Fruit fly (Drosophila melanogaster) whole organism, embryonic: ENCODE results near the gene Nmdar1.
A peak's percentile ranks its signal among the peaks of the same experiment; 100 is the strongest.

Experiments used
- C15 ChIP-seq: fragments of 200-800 bp; sonication (Bioruptor generic); IDR thresholded peaks from 3 replicates; pipeline ENCODE4 v1.3.6; 2022; ENCODE audit warnings: missing biosample characterization, missing genetic modification characterization
- CG10321 ChIP-seq: fragments of 200-800 bp; sonication (Bioruptor generic); IDR thresholded peaks from 2 replicates; pipeline ENCODE4 v1.3.6; 2022; ENCODE audit warnings: missing biosample characterization, missing genetic modification characterization
- CG11093 ChIP-seq: fragments of 200-800 bp; sonication (Bioruptor generic); IDR thresholded peaks from 3 replicates; pipeline ENCODE4 v1.3.6; 2022; ENCODE audit warnings: missing biosample characterization, missing genetic modification characterization
- CG11504 ChIP-seq: fragments of 200-800 bp; sonication (Bioruptor generic); optimal IDR thresholded peaks from 3 replicates; lab custom pipeline; 2019; ENCODE audit warnings: missing biosample characterization, mild to moderate bottlenecking, missing genetic modification characterization, moderate library complexity
- CG12104 ChIP-seq: fragments of 200-800 bp; sonication (Bioruptor generic); optimal IDR thresholded peaks from 3 replicates; lab custom pipeline; 2016; ENCODE audit warnings: missing biosample characterization, missing genetic modification characterization
- CG14441 ChIP-seq: fragments of 200-800 bp; sonication (Bioruptor generic); IDR thresholded peaks from 2 replicates; pipeline ENCODE4 v1.3.6; 2022; ENCODE audit warnings: missing biosample characterization, missing genetic modification characterization
- CG15479 ChIP-seq: fragments of 200-800 bp; sonication (Bioruptor generic); optimal IDR thresholded peaks from 3 replicates; lab custom pipeline; 2019; ENCODE audit warnings: missing biosample characterization, mild to moderate bottlenecking, missing genetic modification characterization, moderate library complexity
- CG17361 ChIP-seq: fragments of 200-800 bp; sonication (Bioruptor generic); IDR thresholded peaks from 3 replicates; pipeline ENCODE4 v1.3.6; 2022; ENCODE audit warnings: missing biosample characterization, missing genetic modification characterization
- CG18476 ChIP-seq: fragments of 200-800 bp; sonication (Bioruptor generic); optimal IDR thresholded peaks from 2 replicates; lab custom pipeline; 2016; ENCODE audit warnings: missing biosample characterization, mild to moderate bottlenecking, missing genetic modification characterization
- CG18619 ChIP-seq: fragments of 200-800 bp; sonication (Bioruptor generic); optimal IDR thresholded peaks from 3 replicates; lab custom pipeline; 2017; ENCODE audit warnings: missing biosample characterization, mild to moderate bottlenecking, missing genetic modification characterization
- CG2116 ChIP-seq: fragments of 200-800 bp; sonication (Bioruptor generic); optimal IDR thresholded peaks from 3 replicates; lab custom pipeline; 2018; ENCODE audit warnings: missing biosample characterization, mild to moderate bottlenecking, missing genetic modification characterization
- CG5953 ChIP-seq: fragments of 200-800 bp; sonication (Bioruptor generic); IDR thresholded peaks from 2 replicates; pipeline ENCODE4 v1.3.6; 2022; ENCODE audit warnings: missing biosample characterization, missing genetic modification characterization
- CG9609 ChIP-seq: fragments of 200-800 bp; sonication (Bioruptor generic); optimal IDR thresholded peaks from 3 replicates; lab custom pipeline; 2016; ENCODE audit warnings: missing biosample characterization, missing genetic modification characterization
- CG9727 ChIP-seq: fragments of 200-800 bp; sonication (Bioruptor generic); optimal IDR thresholded peaks from 3 replicates; lab custom pipeline; 2017; ENCODE audit warnings: missing biosample characterization, mild to moderate bottlenecking, missing genetic modification characterization
- CrebB ChIP-seq: fragments of 200-800 bp; sonication (Bioruptor generic); optimal IDR thresholded peaks from 3 replicates; lab custom pipeline; 2018; ENCODE audit warnings: missing biosample characterization, mild to moderate bottlenecking, missing genetic modification characterization
- D ChIP-seq, 2 experiments: fragments of 200-800 bp in 1 of 2; fragments of >200 bp in 1 of 2; sonication (Bioruptor generic) in 1 of 2; optimal IDR thresholded peaks; 2 replicates in 1 of 2; 3 replicates in 1 of 2; lab custom pipeline; 2017; ENCODE audit warnings: mild to moderate bottlenecking in 1 of 2, missing biosample characterization in 1 of 2, missing genetic modification characterization in 1 of 2, missing genetic modification reagents in 1 of 2
- D19B ChIP-seq: fragments of 200-800 bp; sonication (Bioruptor generic); optimal IDR thresholded peaks from 2 replicates; lab custom pipeline; 2017; ENCODE audit warnings: missing biosample characterization, mild to moderate bottlenecking, missing genetic modification characterization
- Dad ChIP-seq: fragments of 200-800 bp; sonication (Bioruptor generic); optimal IDR thresholded peaks from 3 replicates; lab custom pipeline; 2016; ENCODE audit warnings: missing biosample characterization, missing genetic modification characterization
- Gsc ChIP-seq: fragments of 200-800 bp; sonication (Bioruptor generic); IDR thresholded peaks from 2 replicates; pipeline ENCODE4 v1.3.6; 2022; ENCODE audit warnings: missing biosample characterization, missing genetic modification characterization
- H2.0 ChIP-seq: fragments of 200-800 bp; sonication (Bioruptor generic); IDR thresholded peaks from 2 replicates; pipeline ENCODE4 v1.3.6; 2022; ENCODE audit warnings: missing biosample characterization, missing genetic modification characterization
- HLH3B ChIP-seq: fragments of 200-800 bp; sonication (Bioruptor generic); IDR thresholded peaks from 2 replicates; pipeline ENCODE4 v1.3.6; 2022; ENCODE audit warnings: missing biosample characterization, missing genetic modification characterization
- Hr3 ChIP-seq: fragments of 200-800 bp; sonication (Bioruptor generic); optimal IDR thresholded peaks from 3 replicates; lab custom pipeline; 2016; ENCODE audit warnings: missing biosample characterization, missing genetic modification characterization
- MTF-1 ChIP-seq: fragments of 200-800 bp; sonication (Bioruptor generic); optimal IDR thresholded peaks from 2 replicates; lab custom pipeline; 2018; ENCODE audit warnings: missing biosample characterization, mild to moderate bottlenecking, missing genetic modification characterization, borderline replicate concordance
- Max ChIP-seq: fragments of 200-800 bp; sonication (Bioruptor generic); optimal IDR thresholded peaks from 2 replicates; lab custom pipeline; 2016; ENCODE audit warnings: missing biosample characterization, mild to moderate bottlenecking, missing genetic modification characterization
- Neu2 ChIP-seq: fragments of 200-800 bp; sonication (Bioruptor generic); optimal IDR thresholded peaks from 3 replicates; lab custom pipeline; 2016; ENCODE audit warnings: missing biosample characterization, missing genetic modification characterization, borderline replicate concordance
- Side ChIP-seq: fragments of 200-800 bp; sonication (Bioruptor generic); optimal IDR thresholded peaks from 2 replicates; lab custom pipeline; 2016; ENCODE audit warnings: missing biosample characterization, missing genetic modification characterization
- YL-1 ChIP-seq: fragments of 200-800 bp; sonication (Bioruptor generic); optimal IDR thresholded peaks from 3 replicates; lab custom pipeline; 2017; ENCODE audit warnings: missing biosample characterization, mild to moderate bottlenecking, missing genetic modification characterization
- cwo ChIP-seq: fragments of 200-800 bp; sonication (Bioruptor generic); optimal IDR thresholded peaks from 3 replicates; lab custom pipeline; 2017; ENCODE audit warnings: missing biosample characterization, missing genetic modification characterization, mild to moderate bottlenecking, moderate library complexity, missing genetic modification reagents
- dimm ChIP-seq: fragments of 200-800 bp; sonication (Bioruptor generic); IDR thresholded peaks from 2 replicates; pipeline ENCODE4 v1.3.6; 2022; ENCODE audit warnings: missing biosample characterization, missing genetic modification characterization
- dpn ChIP-seq, 2 experiments: fragments of 200-800 bp; sonication (Bioruptor generic); optimal IDR thresholded peaks; 3 replicates each; lab custom pipeline; 2016; ENCODE audit warnings: missing biosample characterization in 2 of 2, missing genetic modification characterization in 2 of 2
- emc ChIP-seq: fragments of 200-800 bp; sonication (Bioruptor generic); optimal IDR thresholded peaks from 2 replicates; lab custom pipeline; 2016; ENCODE audit warnings: missing biosample characterization, missing genetic modification characterization
- ems ChIP-seq: fragments of 200-800 bp; sonication (Bioruptor generic); optimal IDR thresholded peaks from 3 replicates; lab custom pipeline; 2016; ENCODE audit warnings: missing biosample characterization, missing genetic modification characterization
- fru ChIP-seq: fragments of >200 bp; optimal IDR thresholded peaks from 2 replicates; lab custom pipeline; 2017
- gce ChIP-seq: fragments of 200-800 bp; sonication (Bioruptor generic); IDR thresholded peaks from 3 replicates; pipeline ENCODE4 v1.3.6; 2022; ENCODE audit warnings: missing biosample characterization, missing genetic modification characterization
- gt ChIP-seq: fragments of 200-800 bp; sonication (Bioruptor generic); IDR thresholded peaks from 2 replicates; pipeline ENCODE4 v1.3.6; 2022; ENCODE audit warnings: missing biosample characterization, missing genetic modification characterization
- klu ChIP-seq: fragments of 200-800 bp; sonication (Bioruptor generic); IDR thresholded peaks from 2 replicates; pipeline ENCODE4 v1.3.6; 2022; ENCODE audit warnings: missing biosample characterization, missing genetic modification characterization
- lab ChIP-seq: fragments of 200-800 bp; sonication (Bioruptor generic); optimal IDR thresholded peaks from 3 replicates; lab custom pipeline; 2017; ENCODE audit warnings: missing biosample characterization, missing genetic modification characterization, mild to moderate bottlenecking, moderate library complexity, missing genetic modification reagents
- nom ChIP-seq: fragments of 200-800 bp; sonication (Bioruptor generic); optimal IDR thresholded peaks from 2 replicates; lab custom pipeline; 2017; ENCODE audit warnings: missing biosample characterization, missing genetic modification characterization, mild to moderate bottlenecking, moderate library complexity, missing genetic modification reagents
- org-1 ChIP-seq: fragments of 200-800 bp; sonication (Bioruptor generic); optimal IDR thresholded peaks from 2 replicates; lab custom pipeline; 2017; ENCODE audit warnings: missing biosample characterization, missing genetic modification characterization
- p53 ChIP-seq: fragments of 200-800 bp; sonication (Bioruptor generic); optimal IDR thresholded peaks from 2 replicates; lab custom pipeline; 2016; ENCODE audit warnings: missing biosample characterization, missing genetic modification characterization
- ro ChIP-seq: fragments of 200-800 bp; sonication (Bioruptor generic); IDR thresholded peaks from 2 replicates; pipeline ENCODE4 v1.3.6; 2022; ENCODE audit warnings: missing biosample characterization, missing genetic modification characterization
- run ChIP-seq: fragments of 200-800 bp; sonication (Bioruptor generic); optimal IDR thresholded peaks from 3 replicates; lab custom pipeline; 2018; ENCODE audit warnings: missing biosample characterization, mild to moderate bottlenecking, missing genetic modification characterization
- sens-2 ChIP-seq: fragments of 200-800 bp; sonication (Bioruptor generic); IDR thresholded peaks from 2 replicates; pipeline ENCODE4 v1.3.6; 2022; ENCODE audit warnings: missing biosample characterization, missing genetic modification characterization
- sim ChIP-seq: fragments of 200-800 bp; sonication (Bioruptor generic); IDR thresholded peaks from 2 replicates; pipeline ENCODE4 v1.3.6; 2022; ENCODE audit warnings: missing biosample characterization, missing genetic modification characterization
- sima ChIP-seq: fragments of 200-800 bp; sonication (Bioruptor generic); optimal IDR thresholded peaks from 2 replicates; lab custom pipeline; 2016; ENCODE audit warnings: missing biosample characterization, missing genetic modification characterization
- sisA ChIP-seq: fragments of 200-800 bp; sonication (Bioruptor generic); IDR thresholded peaks from 2 replicates; pipeline ENCODE4 v1.3.6; 2022; ENCODE audit warnings: missing biosample characterization, missing genetic modification characterization
- sr ChIP-seq: fragments of 200-800 bp; sonication (Bioruptor generic); IDR thresholded peaks from 3 replicates; pipeline ENCODE4 v1.3.6; 2022; ENCODE audit warnings: missing biosample characterization, missing genetic modification characterization
- stc ChIP-seq: fragments of 200-800 bp; sonication (Bioruptor generic); IDR thresholded peaks from 2 replicates; pipeline ENCODE4 v1.3.6; 2022; ENCODE audit warnings: missing biosample characterization, missing genetic modification characterization
- tup ChIP-seq: fragments of 200-800 bp; sonication (Bioruptor generic); optimal IDR thresholded peaks from 2 replicates; lab custom pipeline; 2016; ENCODE audit warnings: missing biosample characterization, mild to moderate bottlenecking, missing genetic modification characterization, moderate library complexity
- tx ChIP-seq: fragments of 200-800 bp; sonication (Bioruptor generic); optimal IDR thresholded peaks from 2 replicates; lab custom pipeline; 2016; ENCODE audit warnings: missing biosample characterization, missing genetic modification characterization
- vvl ChIP-seq: fragments of 200-800 bp; sonication (Bioruptor generic); IDR thresholded peaks from 2 replicates; pipeline ENCODE4 v1.3.6; 2022; ENCODE audit warnings: missing biosample characterization, missing genetic modification characterization

Nmdar1 gene

DNA sequence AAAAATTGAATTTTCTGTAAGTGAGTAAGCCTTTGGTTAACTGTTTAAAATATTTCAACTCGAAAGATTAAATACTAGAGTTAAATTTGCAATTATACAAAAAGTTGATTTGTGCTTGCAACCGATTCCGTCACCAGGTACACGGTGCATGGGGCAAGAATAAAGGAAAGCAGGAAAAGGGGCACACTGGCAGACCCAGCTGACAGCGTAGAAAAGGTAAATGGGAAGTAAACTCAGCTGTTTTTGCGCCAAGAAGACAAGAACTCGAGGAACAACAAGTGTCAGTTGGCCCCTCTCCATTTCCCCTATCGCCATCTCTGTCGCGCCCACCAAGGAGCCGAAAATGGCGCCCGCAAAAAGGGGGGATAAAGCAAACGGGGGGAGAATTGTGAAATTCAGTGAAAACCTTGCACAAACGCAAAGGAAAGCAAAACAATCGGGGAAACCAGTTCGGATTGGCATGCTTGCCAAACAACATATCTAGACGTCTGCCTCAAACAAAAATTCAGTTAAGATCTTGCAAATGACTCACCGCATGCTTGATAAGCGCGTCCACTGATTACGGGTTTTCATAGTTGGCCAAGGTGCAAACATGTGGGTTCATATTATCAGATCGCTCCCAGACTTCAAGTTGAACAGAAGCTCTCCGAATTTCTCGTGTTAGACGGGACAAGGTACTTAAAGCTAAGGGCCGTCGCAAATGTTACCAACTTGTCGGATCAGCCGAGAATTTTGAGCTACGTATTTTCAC, 59.8 kb downstream of the Nmdar1 start (continued):
- TF ChIP-seq vvl (GFP tag; lab: Robert Waterston, UW) (0 out of 2 replicates have a peak, but pooled peaks have one; percentile 10), Neu2 (GFP tag; lab: Kevin White, UChicago) (no peak), sisA (GFP tag; lab: Robert Waterston, UW) (no peak), cwo (no peak), ro (GFP tag; lab: Robert Waterston, UW) (no peak), C15 (GFP tag; lab: Robert Waterston, UW) (no peak), lab (no peak), tup (GFP tag; lab: Kevin White, UChicago) (no peak), sr (GFP tag; lab: Robert Waterston, UW) (no peak), CG5953 (GFP tag; lab: Robert Waterston, UW) (no peak), dimm (no peak), CG11504 (tag; lab: Kevin White, UChicago) (no peak), CG9609 (GFP tag; lab: Kevin White, UChicago) (no peak), MTF-1 (GFP tag; lab: Kevin White, UChicago) (no peak), YL-1 (GFP tag; lab: Kevin White, UChicago) (peak; percentile 43), HLH3B (GFP tag; lab: Robert Waterston, UW) (no peak), CG14441 (GFP tag; lab: Robert Waterston, UW) (no peak), Hr3 (GFP tag; lab: Kevin White, UChicago) (no peak), tx (GFP tag; lab: Kevin White, UChicago) (no peak), stc (no peak), gt (GFP tag; lab: Robert Waterston, UW) (no peak), Gsc (no peak), CG12104 (GFP tag; lab: Kevin White, UChicago) (no peak), Dad (GFP tag; lab: Kevin White, UChicago) (no peak), CG11093 (GFP tag; lab: Robert Waterston, UW) (no peak), emc (GFP tag; lab: Kevin White, UChicago) (no peak), org-1 (GFP tag; lab: Kevin White, UChicago) (no peak), nom (peak; percentile 50), CG10321 (no peak), gce (GFP tag; lab: Robert Waterston, UW) (no peak), klu (GFP tag; lab: Robert Waterston, UW) (no peak), sens-2 (no peak), CrebB (tag; lab: Kevin White, UChicago) (peak; percentile 1), sima (GFP tag; lab: Kevin White, UChicago) (no peak), Side (no peak), CG18476 (GFP tag; lab: Kevin White, UChicago) (no peak), CG17361 (GFP tag; lab: Robert Waterston, UW) (no peak; the same call in 2 of the 3 replicates), D (optimal IDR thresholded peaks at IDR 0.05; lab: Kevin White, UChicago) (no peak), D (GFP tag; optimal IDR thresholded peaks at IDR 0.05; lab: Kevin White, UChicago) (no peak), CG2116 (GFP tag; lab: Kevin White, UChicago) (peak; percentile 8), fru (lab: Kevin White, UChicago) (no peak), H2.0 (GFP tag; lab: Robert Waterston, UW) (no peak), run (tag; lab: Kevin White, UChicago) (no peak), CG18619 (GFP tag; lab: Kevin White, UChicago) (no peak), CG9727 (GFP tag; lab: Kevin White, UChicago) (no peak), ems (no peak), dpn (GFP tag; optimal IDR thresholded peaks at IDR 0.05; lab: Kevin White, UChicago) (no peak), sim (GFP tag; lab: Robert Waterston, UW) (no peak), D19B (GFP tag; lab: Kevin White, UChicago) (no peak), p53 (no peak), CG15479 (no peak), Max (GFP tag; lab: Kevin White, UChicago) (no peak)
